Fruit fly (Drosophila melanogaster): Measurements from ENCODE around the gene CG5111.

CG5111 gene

dm6 chr3R:25490375-25490774 is 15.7 kb upstream of the CG5111 start (continued):
- TF ChIP-seq CG12236 (GFP tag; optimal IDR thresholded peaks at IDR 0.05): no peak
- TF ChIP-seq dan (GFP tag; IDR thresholded peaks at IDR 0.05): no peak
- TF ChIP-seq wor (GFP tag; IDR thresholded peaks at IDR 0.05): no peak
- TF ChIP-seq CG14860 (GFP tag; IDR thresholded peaks at IDR 0.05; ENCODE audit: partially characterized antibody): no peak
- no peak for TF ChIP-seq phol (tag; optimal IDR thresholded peaks at IDR 0.05)
- TF ChIP-seq croc (GFP tag; conservative IDR thresholded peaks at IDR 0.05): no peak
- TF ChIP-seq schlank (tag; optimal IDR thresholded peaks at IDR 0.05): no peak
- TF ChIP-seq ab (GFP tag; optimal IDR thresholded peaks at IDR 0.05): peak; percentile 23
- no peak for TF ChIP-seq ranshi (GFP tag; IDR thresholded peaks at IDR 0.05)
- peak; percentile 65 for TF ChIP-seq sd (tag; optimal IDR thresholded peaks at IDR 0.05)
- TF ChIP-seq gsb (GFP tag; IDR thresholded peaks at IDR 0.05): no peak
- peak; percentile 20 for TF ChIP-seq tap (tag; optimal IDR thresholded peaks at IDR 0.05)
- TF ChIP-seq D19B (GFP tag; optimal IDR thresholded peaks at IDR 0.05): peak; percentile 88
- TF ChIP-seq ind (GFP tag; optimal IDR thresholded peaks at IDR 0.05): no peak
- TF ChIP-seq HmgZ (tag; optimal IDR thresholded peaks at IDR 0.05): no peak
- TF ChIP-seq Fer1 (GFP tag; optimal IDR thresholded peaks at IDR 0.05): peak; percentile 42
- TF ChIP-seq esg (GFP tag; conservative IDR thresholded peaks at IDR 0.05): peak; percentile 35
- TF ChIP-seq ro (GFP tag; IDR thresholded peaks at IDR 0.05): no peak
- TF ChIP-seq fd96Cb (tag; optimal IDR thresholded peaks at IDR 0.05): peak; percentile 24
- TF ChIP-seq grau (tag; optimal IDR thresholded peaks at IDR 0.05): no peak
- no peak for TF ChIP-seq mld (GFP tag; IDR thresholded peaks at IDR 0.05; ENCODE audit: partially characterized antibody)
- no peak for TF ChIP-seq CG10462 (GFP tag; optimal IDR thresholded peaks at IDR 0.05)
- TF ChIP-seq CG14014 (GFP tag; IDR thresholded peaks at IDR 0.05): no peak
- TF ChIP-seq lmd (GFP tag; IDR thresholded peaks at IDR 0.05): peak; percentile 34; the same call in 1 of the 2 replicates
- TF ChIP-seq CG10147 (GFP tag; optimal IDR thresholded peaks at IDR 0.05): no peak
- TF ChIP-seq usp (GFP tag; optimal IDR thresholded peaks at IDR 0.05): no peak
- TF ChIP-seq pita (GFP tag; optimal IDR thresholded peaks at IDR 0.05): no peak
- no peak for TF ChIP-seq onecut (GFP tag; IDR thresholded peaks at IDR 0.05)
- no peak for TF ChIP-seq CG4282 (GFP tag; optimal IDR thresholded peaks at IDR 0.05)
- no peak for TF ChIP-seq sr (GFP tag; IDR thresholded peaks at IDR 0.05)
- no peak for TF ChIP-seq pnt (GFP tag; optimal IDR thresholded peaks at IDR 0.05)
- TF ChIP-seq CG11560 (tag; IDR thresholded peaks at IDR 0.05): no peak
- 0 out of 4 replicates have a peak, but pooled peaks have one; percentile 61 for TF ChIP-seq chinmo (GFP tag; IDR thresholded peaks at IDR 0.05; ENCODE audit: partially characterized antibody)
- TF ChIP-seq psq (GFP tag; optimal IDR thresholded peaks at IDR 0.05): no peak
- TF ChIP-seq Nf-YB (GFP tag; optimal IDR thresholded peaks at IDR 0.05): peak; percentile 74
- peak; percentile 41; the same call in 2 of the 3 replicates for TF ChIP-seq zfh1 (GFP tag; IDR thresholded peaks at IDR 0.05)
- TF ChIP-seq CG2199 (GFP tag; IDR thresholded peaks at IDR 0.05): no peak
- 0 out of 2 replicates have a peak, but pooled peaks have one; percentile 24 for TF ChIP-seq Rx (GFP tag; IDR thresholded peaks at IDR 0.05)
- no peak for TF ChIP-seq CG4424 (GFP tag; optimal IDR thresholded peaks at IDR 0.05)
- TF ChIP-seq Ptx1 (GFP tag; IDR thresholded peaks at IDR 0.05): 0 out of 2 replicates have a peak, but pooled peaks have one; percentile 5
- peak; percentile 86 for TF ChIP-seq Nf-YC (tag; optimal IDR thresholded peaks at IDR 0.05)
- no peak for TF ChIP-seq btn (GFP tag; optimal IDR thresholded peaks at IDR 0.05)
- TF ChIP-seq Mad (GFP tag; optimal IDR thresholded peaks at IDR 0.05): no peak
- TF ChIP-seq Optix (GFP tag; IDR thresholded peaks at IDR 0.05): no peak
- no peak for TF ChIP-seq CG10979 (tag; optimal IDR thresholded peaks at IDR 0.05)
- TF ChIP-seq CG11696 (GFP tag; IDR thresholded peaks at IDR 0.05): peak; percentile 50
- TF ChIP-seq so (GFP tag; IDR thresholded peaks at IDR 0.05): no peak; the same call in 2 of the 3 replicates
- TF ChIP-seq sens (GFP tag): peak; percentile 92
- peak; percentile 18; the same call in 1 of the 2 replicates for TF ChIP-seq Rfx (GFP tag; IDR thresholded peaks at IDR 0.05)
- TF ChIP-seq trem (tag; optimal IDR thresholded peaks at IDR 0.05): no peak
- TF ChIP-seq oc (tag; optimal IDR thresholded peaks at IDR 0.05): peak; percentile 29
- TF ChIP-seq CG15073 (GFP tag; optimal IDR thresholded peaks at IDR 0.05): no peak
- TF ChIP-seq CG13624 (GFP tag; optimal IDR thresholded peaks at IDR 0.05): no peak

Measured in whole organism, embryonic.